Fruit fly (Drosophila melanogaster) whole organism, pupa: Measurements from ENCODE around the gene CG42846.

Experiments used
- CG12605 ChIP-seq: fragments of 200-800 bp; sonication (Bioruptor generic); IDR thresholded peaks from 2 replicates; pipeline ENCODE4 v1.3.6; 2022; ENCODE audit warnings: missing biosample characterization, missing genetic modification characterization
- CG13204 ChIP-seq: fragments of 200-800 bp; sonication (Bioruptor generic); optimal IDR thresholded peaks from 2 replicates; lab custom pipeline; 2018; ENCODE audit warnings: missing biosample characterization, mild to moderate bottlenecking, missing genetic modification characterization, moderate library complexity
- CG4496 ChIP-seq: fragments of 200-800 bp; sonication (Bioruptor generic); IDR thresholded peaks from 3 replicates; pipeline ENCODE4 v1.3.6; 2022; ENCODE audit warnings: missing biosample characterization, missing genetic modification characterization
- D1 ChIP-seq: fragments of 200-800 bp; sonication (Bioruptor generic); optimal IDR thresholded peaks from 2 replicates; lab custom pipeline; 2018; ENCODE audit warnings: missing biosample characterization, mild to moderate bottlenecking, missing genetic modification characterization, moderate library complexity
- Pif1A ChIP-seq: fragments of 200-800 bp; sonication (Bioruptor generic); optimal IDR thresholded peaks from 3 replicates; lab custom pipeline; 2016; ENCODE audit warnings: missing biosample characterization, missing genetic modification characterization
- gl ChIP-seq: fragments of 200-800 bp; sonication (Bioruptor generic); optimal IDR thresholded peaks from 2 replicates; lab custom pipeline; 2018; ENCODE audit warnings: missing biosample characterization, mild to moderate bottlenecking, missing genetic modification characterization

dm6 chr3L:267618-268017, 36.2 kb upstream of the CG42846 start:
- TF ChIP-seq gl (tag; lab: Kevin White, UChicago) (no peak), CG12605 (GFP tag; lab: Robert Waterston, UW) (no peak), D1 (tag; lab: Kevin White, UChicago) (no peak), Pif1A (GFP tag; lab: Kevin White, UChicago) (no peak), CG4496 (GFP tag; lab: Robert Waterston, UW) (no peak), CG13204 (GFP tag; lab: Kevin White, UChicago) (no peak)
